Worm (Caenorhabditis elegans): ENCODE data around the gene R144.12.

Gene R144.12

ce11 chrIII:5017550-5017949, 10.8 kb upstream of the R144.12 start, which contains the start of gene larp-1:
Gene larp-1 (minus strand): TSS chrIII:5017650.
- TF ChIP-seq R02D3.7 (tag; optimal IDR thresholded peaks at IDR 0.05), result no peak
- TF ChIP-seq fkh-2 (tag; optimal IDR thresholded peaks at IDR 0.05), result no peak
- no peak for TF ChIP-seq pqm-1 (tag; optimal IDR thresholded peaks at IDR 0.05)
- TF ChIP-seq egl-5 (tag; optimal IDR thresholded peaks at IDR 0.05), result no peak
- TF ChIP-seq elt-1 (tag; optimal IDR thresholded peaks at IDR 0.05), result no peak
- no peak for TF ChIP-seq nfya-1 (tag; optimal IDR thresholded peaks at IDR 0.05; ENCODE audit: insufficient read depth)
- TF ChIP-seq nhr-12 (tag; optimal IDR thresholded peaks at IDR 0.05), result no peak
- no peak for TF ChIP-seq hmg-11 (tag; optimal IDR thresholded peaks at IDR 0.05)
- TF ChIP-seq unc-39 (tag; optimal IDR thresholded peaks at IDR 0.05), result no peak
- no peak for TF ChIP-seq egl-27 (tag; optimal IDR thresholded peaks at IDR 0.05)

ce11 chrIII:5013915-5014346, 7.2 kb upstream of the R144.12 start:
- TF ChIP-seq nhr-23 (tag; optimal IDR thresholded peaks at IDR 0.05) (peak; percentile 83), lin-15B (tag; optimal IDR thresholded peaks at IDR 0.05) (peak; percentile 73), aly-2 (tag; optimal IDR thresholded peaks at IDR 0.05) (no peak), fos-1 (tag; optimal IDR thresholded peaks at IDR 0.05) (peak; percentile 15), unc-39 (tag; optimal IDR thresholded peaks at IDR 0.05) (no peak), eor-1 (tag; optimal IDR thresholded peaks at IDR 0.05) (no peak), nhr-11 (tag; optimal IDR thresholded peaks at IDR 0.05) (peak; percentile 89), elt-2 (tag; optimal IDR thresholded peaks at IDR 0.05) (peak; percentile 66), ceh-82 (tag; optimal IDR thresholded peaks at IDR 0.05) (no peak), fkh-2 (tag; optimal IDR thresholded peaks at IDR 0.05) (no peak), egl-5 (tag; optimal IDR thresholded peaks at IDR 0.05) (peak; percentile 26), jun-1 (tag; optimal IDR thresholded peaks at IDR 0.05) (peak; percentile 90), elt-1 (tag; optimal IDR thresholded peaks at IDR 0.05) (peak; percentile 63), ztf-4 (tag; optimal IDR thresholded peaks at IDR 0.05) (peak; percentile 66), hmg-11 (tag; optimal IDR thresholded peaks at IDR 0.05) (peak; percentile 93), tbx-2 (tag; optimal IDR thresholded peaks at IDR 0.05) (peak; percentile 76), nhr-25 (tag; optimal IDR thresholded peaks at IDR 0.05) (peak; percentile 91), fkh-10 (GFP tag; optimal IDR thresholded peaks at IDR 0.05) (peak; percentile 12), egl-27 (tag; optimal IDR thresholded peaks at IDR 0.05) (peak; percentile 64), skn-1 (tag; optimal IDR thresholded peaks at IDR 0.05) (peak; percentile 38), nhr-67 (tag; optimal IDR thresholded peaks at IDR 0.05) (no peak), unc-62 (GFP tag; optimal IDR thresholded peaks at IDR 0.05) (peak; percentile 51), nhr-77 (tag; optimal IDR thresholded peaks at IDR 0.05) (no peak), zag-1 (tag; optimal IDR thresholded peaks at IDR 0.05) (no peak), nhr-237 (tag; optimal IDR thresholded peaks at IDR 0.05) (no peak), lsy-12 (tag; optimal IDR thresholded peaks at IDR 0.05) (peak; percentile 76), nhr-43 (tag; optimal IDR thresholded peaks at IDR 0.05; ENCODE audit: poor library complexity, severe bottlenecking) (no peak), lin-39 (tag; optimal IDR thresholded peaks at IDR 0.05) (peak; percentile 95), nhr-76 (tag; optimal IDR thresholded peaks at IDR 0.05) (no peak), elt-3 (tag; optimal IDR thresholded peaks at IDR 0.05) (no peak), nfya-1 (tag; optimal IDR thresholded peaks at IDR 0.05; ENCODE audit: insufficient read depth) (peak; percentile 91), nhr-12 (tag; optimal IDR thresholded peaks at IDR 0.05) (no peak), ceh-28 (tag; optimal IDR thresholded peaks at IDR 0.05) (peak; percentile 75), sea-2 (GFP tag; optimal IDR thresholded peaks at IDR 0.05) (no peak), ceh-16 (tag; optimal IDR thresholded peaks at IDR 0.05) (peak; percentile 12), mdl-1 (tag; optimal IDR thresholded peaks at IDR 0.05) (peak; percentile 41), pqm-1 (tag; optimal IDR thresholded peaks at IDR 0.05) (peak; percentile 38), snpc-4 (tag; optimal IDR thresholded peaks at IDR 0.05) (peak; percentile 74), nhr-28 (tag; optimal IDR thresholded peaks at IDR 0.05) (no peak), daf-12 (tag; optimal IDR thresholded peaks at IDR 0.05) (no peak), ama-1 (optimal IDR thresholded peaks at IDR 0.05) (peak; percentile 44), ztf-11 (tag; optimal IDR thresholded peaks at IDR 0.05) (no peak), R02D3.7 (tag; optimal IDR thresholded peaks at IDR 0.05) (peak; percentile 55), ZK546.5 (tag; optimal IDR thresholded peaks at IDR 0.05) (no peak), pha-4 (tag; optimal IDR thresholded peaks at IDR 0.05) (peak; percentile 87), ceh-9 (tag; optimal IDR thresholded peaks at IDR 0.05) (no peak), mml-1 (tag; optimal IDR thresholded peaks at IDR 0.05) (no peak)

All from whole organism, L3 larva.